Fruit fly (Drosophila melanogaster): ENCODE data around the gene Dhc1.

The Dhc1 gene

dm6 chr3R:9674968-9675573 lies 628 bp upstream of the Dhc1 start, which contains the start of gene Nepl12 (continued):
- TF ChIP-seq knrl (GFP tag; IDR thresholded peaks at IDR 0.05; ENCODE audit: partially characterized antibody) (no peak), vvl (GFP tag; IDR thresholded peaks at IDR 0.05) (no peak), B-H1 (GFP tag; IDR thresholded peaks at IDR 0.05) (no peak), CG32772 (GFP tag; IDR thresholded peaks at IDR 0.05) (no peak), slou (GFP tag; optimal IDR thresholded peaks at IDR 0.05) (no peak), ttk (GFP tag; IDR thresholded peaks at IDR 0.05) (no peak), Aef1 (GFP tag; IDR thresholded peaks at IDR 0.05) (no peak), dati (GFP tag; IDR thresholded peaks at IDR 0.05) (no peak)

dm6 chr3R:9673207-9673606 lies 1.2 kb downstream of the Dhc1 start:
- TF ChIP-seq dysf (GFP tag; IDR thresholded peaks at IDR 0.05) (0 out of 3 replicates have a peak, but pooled peaks have one; percentile 24), Oli (tag; optimal IDR thresholded peaks at IDR 0.05) (no peak), br (optimal IDR thresholded peaks at IDR 0.05) (no peak), CTCF (GFP tag; optimal IDR thresholded peaks at IDR 0.05) (peak; percentile 68)

- no peak for TF ChIP-seq rib (GFP tag; IDR thresholded peaks at IDR 0.05)
- no peak for TF ChIP-seq Mad (GFP tag; optimal IDR thresholded peaks at IDR 0.05)
- no peak for TF ChIP-seq sens-2 (GFP tag; IDR thresholded peaks at IDR 0.05)
- no peak for TF ChIP-seq CG18599 (GFP tag; optimal IDR thresholded peaks at IDR 0.05)
- TF ChIP-seq Pdp1 (GFP tag; optimal IDR thresholded peaks at IDR 0.05): peak in 1 of 2 experiments; percentile 54
- TF ChIP-seq CG7372 (GFP tag; IDR thresholded peaks at IDR 0.05): peak; percentile 61
- TF ChIP-seq CkIIα-i1 (GFP tag; IDR thresholded peaks at IDR 0.05): no peak
- TF ChIP-seq CG1647 (GFP tag; optimal IDR thresholded peaks at IDR 0.05): no peak
- TF ChIP-seq Asciz (GFP tag; optimal IDR thresholded peaks at IDR 0.05): no peak
- TF ChIP-seq Stat92E (GFP tag; optimal IDR thresholded peaks at IDR 0.05): no peak
- no peak for TF ChIP-seq Sox100B (GFP tag; optimal IDR thresholded peaks at IDR 0.05)
- no peak for TF ChIP-seq vfl (GFP tag; optimal IDR thresholded peaks at IDR 0.05)
- no peak for TF ChIP-seq jumu (GFP tag; optimal IDR thresholded peaks at IDR 0.05)
- no peak for TF ChIP-seq sqz (GFP tag; optimal IDR thresholded peaks at IDR 0.05)
Measured at dm6 chr3R:9665405-9665804, 9.0 kb downstream of the Dhc1 start.

dm6 chr3R:9646104-9646707 lies 28.2 kb downstream of the Dhc1 start, which contains the start of gene Fst:
Gene Fst (minus strand): TSS chr3R:9646154.
- TF ChIP-seq CG33557 (GFP tag; optimal IDR thresholded peaks at IDR 0.05) (no peak), CG2116 (GFP tag; optimal IDR thresholded peaks at IDR 0.05) (no peak), Bdp1 (GFP tag; optimal IDR thresholded peaks at IDR 0.05) (no peak), CG14860 (GFP tag; IDR thresholded peaks at IDR 0.05; ENCODE audit: partially characterized antibody) (no peak), nau (GFP tag; optimal IDR thresholded peaks at IDR 0.05) (no peak), sens (GFP tag) (peak; percentile 49), Nf-YC (tag; optimal IDR thresholded peaks at IDR 0.05) (peak; percentile 78), CG43689 (GFP tag; IDR thresholded peaks at IDR 0.05) (no peak), da (GFP tag; optimal IDR thresholded peaks at IDR 0.05) (no peak), Bteb2 (GFP tag; optimal IDR thresholded peaks at IDR 0.05) (no peak), Jarid2 (GFP tag; optimal IDR thresholded peaks at IDR 0.05) (no peak), bigmax (GFP tag; optimal IDR thresholded peaks at IDR 0.05) (no peak), exex (tag; optimal IDR thresholded peaks at IDR 0.05) (peak; percentile 90), E2f2 (GFP tag; IDR thresholded peaks at IDR 0.05) (no peak), CHES-1-like (GFP tag; optimal IDR thresholded peaks at IDR 0.05) (no peak), CG8388 (GFP tag; optimal IDR thresholded peaks at IDR 0.05) (no peak), Dip2 (GFP tag; IDR thresholded peaks at IDR 0.05) (no peak), CG1832 (GFP tag; optimal IDR thresholded peaks at IDR 0.05) (no peak), Spps (tag; optimal IDR thresholded peaks at IDR 0.05) (no peak), crol (GFP tag; IDR thresholded peaks at IDR 0.05) (no peak), CG2678 (tag; optimal IDR thresholded peaks at IDR 0.05) (peak; percentile 25), Antp (GFP tag; optimal IDR thresholded peaks at IDR 0.05) (no peak)
